Worm (Caenorhabditis elegans) whole organism, mixed stage, embryonic: ENCODE results near the gene col-84.

Source experiments
- M03D4.4 ChIP-seq: sonication (generic microtip); optimal IDR thresholded peaks from 2 replicates; lab custom pipeline; 2017; ENCODE audit warnings: mild to moderate bottlenecking, missing genetic modification characterization, missing compliant biosample characterization
- bed-3 ChIP-seq: fragments of 200-800 bp; sonication (Bioruptor generic); optimal IDR thresholded peaks from 3 replicates; lab custom pipeline; 2018; ENCODE audit warnings: mild to moderate bottlenecking, missing genetic modification characterization, moderate library complexity, missing compliant biosample characterization
- blmp-1 ChIP-seq: fragments of 150-350 bp; optimal IDR thresholded peaks from 2 replicates; lab custom pipeline; 2014; ENCODE audit warnings: missing biosample characterization, missing genetic modification characterization
- ceh-39 ChIP-seq: fragments of 150-350 bp; optimal IDR thresholded peaks from 2 replicates; lab custom pipeline; 2014; ENCODE audit warnings: missing biosample characterization, missing genetic modification characterization
- ceh-43 ChIP-seq: fragments of 200-800 bp; sonication (Bioruptor generic); optimal IDR thresholded peaks from 2 replicates; lab custom pipeline; 2018; ENCODE audit warnings: mild to moderate bottlenecking, missing genetic modification characterization, moderate library complexity, missing compliant biosample characterization
- ceh-83 ChIP-seq: fragments of 200-800 bp; sonication (Bioruptor generic); optimal IDR thresholded peaks from 2 replicates; lab custom pipeline; 2018; ENCODE audit warnings: mild to moderate bottlenecking, missing genetic modification characterization, missing compliant biosample characterization
- ces-1 ChIP-seq: fragments of 150-350 bp; optimal IDR thresholded peaks from 2 replicates; lab custom pipeline; 2014; ENCODE audit warnings: missing biosample characterization, missing genetic modification reagents, missing genetic modification characterization
- cnd-1 ChIP-seq: fragments of 200-800 bp; sonication (Bioruptor generic); optimal IDR thresholded peaks from 2 replicates; lab custom pipeline; 2018; ENCODE audit warnings: mild to moderate bottlenecking, missing genetic modification characterization, missing compliant biosample characterization
- drap-1 ChIP-seq: fragments of 200-800 bp; sonication (Bioruptor generic); optimal IDR thresholded peaks from 3 replicates; lab custom pipeline; 2018; ENCODE audit warnings: mild to moderate bottlenecking, missing genetic modification characterization, missing compliant biosample characterization
- elt-1 ChIP-seq: sonication (generic microtip); optimal IDR thresholded peaks from 2 replicates; lab custom pipeline; 2017; ENCODE audit warnings: missing genetic modification characterization, mild to moderate bottlenecking, missing compliant biosample characterization, antibody characterized with exemption, moderate library complexity, borderline replicate concordance; ENCODE audit not compliant: insufficient read depth
- elt-3 ChIP-seq: fragments of 150-350 bp; optimal IDR thresholded peaks from 2 replicates; lab custom pipeline; 2014; ENCODE audit warnings: missing biosample characterization, missing genetic modification characterization
- flh-1 ChIP-seq: fragments of 200-800 bp; sonication (Bioruptor generic); optimal IDR thresholded peaks from 2 replicates; lab custom pipeline; 2018; ENCODE audit warnings: mild to moderate bottlenecking, missing genetic modification characterization, moderate library complexity, missing compliant biosample characterization
- ham-2 ChIP-seq: fragments of 200-800 bp; sonication (Bioruptor generic); optimal IDR thresholded peaks from 2 replicates; lab custom pipeline; 2018; ENCODE audit warnings: mild to moderate bottlenecking, missing genetic modification characterization, missing compliant biosample characterization
- hlh-1 ChIP-seq: fragments of 150-350 bp; optimal IDR thresholded peaks from 2 replicates; lab custom pipeline; 2014; ENCODE audit warnings: missing biosample characterization, missing genetic modification reagents, missing genetic modification characterization
- lin-32 ChIP-seq: fragments of 200-800 bp; sonication (Bioruptor generic); optimal IDR thresholded peaks from 2 replicates; lab custom pipeline; 2018; ENCODE audit warnings: mild to moderate bottlenecking, missing genetic modification characterization, missing compliant biosample characterization
- lsy-2 ChIP-seq: fragments of 150-350 bp; optimal IDR thresholded peaks from 2 replicates; lab custom pipeline; 2014; ENCODE audit warnings: missing biosample characterization, missing genetic modification characterization
- mab-5 ChIP-seq: fragments of 150-350 bp; optimal IDR thresholded peaks from 2 replicates; lab custom pipeline; 2014; ENCODE audit warnings: missing biosample characterization, missing genetic modification characterization
- mep-1 ChIP-seq: fragments of 150-350 bp; optimal IDR thresholded peaks from 2 replicates; lab custom pipeline; 2017; ENCODE audit warnings: missing biosample characterization, missing genetic modification reagents, missing genetic modification characterization, inconsistent platforms
- nhr-12 ChIP-seq: fragments of 150-350 bp; optimal IDR thresholded peaks from 2 replicates; lab custom pipeline; 2014; ENCODE audit warnings: missing biosample characterization, missing genetic modification characterization
- nhr-2 ChIP-seq: fragments of 150-350 bp; optimal IDR thresholded peaks from 2 replicates; lab custom pipeline; 2014; ENCODE audit warnings: missing biosample characterization, missing genetic modification characterization
- nhr-237 ChIP-seq: fragments of 150-350 bp; optimal IDR thresholded peaks from 2 replicates; lab custom pipeline; 2014; ENCODE audit warnings: missing biosample characterization, missing genetic modification characterization
- nhr-76 ChIP-seq: sonication (generic microtip); optimal IDR thresholded peaks from 2 replicates; lab custom pipeline; 2017; ENCODE audit warnings: missing biosample characterization, missing genetic modification characterization
- pha-4 ChIP-seq: fragments of 150-350 bp; optimal IDR thresholded peaks from 2 replicates; lab custom pipeline; 2018; ENCODE audit warnings: missing biosample characterization, missing genetic modification reagents, missing genetic modification characterization
- sem-2 ChIP-seq: fragments of 200-800 bp; sonication (Bioruptor generic); optimal IDR thresholded peaks from 2 replicates; lab custom pipeline; 2018; ENCODE audit warnings: mild to moderate bottlenecking, missing genetic modification characterization, missing compliant biosample characterization
- snpc-4 ChIP-seq: fragments of 150-350 bp; optimal IDR thresholded peaks from 2 replicates; lab custom pipeline; 2014; ENCODE audit warnings: missing biosample characterization, missing genetic modification characterization
- sptf-1 ChIP-seq: sonication (generic microtip); optimal IDR thresholded peaks from 2 replicates; lab custom pipeline; 2017; ENCODE audit warnings: mild to moderate bottlenecking, missing genetic modification characterization, moderate library complexity, missing compliant biosample characterization
- tbx-8 ChIP-seq: fragments of 200-800 bp; sonication (Bioruptor generic); optimal IDR thresholded peaks from 2 replicates; lab custom pipeline; 2018; ENCODE audit warnings: mild to moderate bottlenecking, missing genetic modification characterization, moderate library complexity, missing compliant biosample characterization
- unc-120 ChIP-seq: sonication (generic microtip); optimal IDR thresholded peaks from 2 replicates; lab custom pipeline; 2017; ENCODE audit warnings: missing genetic modification characterization, missing compliant biosample characterization; ENCODE audit not compliant: poor library complexity, severe bottlenecking
- unc-39 ChIP-seq: fragments of 150-350 bp; optimal IDR thresholded peaks from 2 replicates; lab custom pipeline; 2014; ENCODE audit warnings: missing biosample characterization, missing genetic modification characterization
- unc-62 ChIP-seq: fragments of 150-350 bp; optimal IDR thresholded peaks from 2 replicates; lab custom pipeline; 2014; ENCODE audit warnings: missing biosample characterization, missing genetic modification reagents, missing genetic modification characterization
- zip-8 ChIP-seq: fragments of 150-350 bp; optimal IDR thresholded peaks from 2 replicates; lab custom pipeline; 2014; ENCODE audit warnings: missing biosample characterization, missing genetic modification characterization
- ztf-11 ChIP-seq: fragments of 150-350 bp; optimal IDR thresholded peaks from 2 replicates; lab custom pipeline; 2014; ENCODE audit warnings: missing biosample characterization, missing genetic modification characterization

The col-84 gene

ce11 chrII:11845954-11846353, 22.4 kb upstream of the col-84 start:
- no peak for TF ChIP-seq unc-39
- no peak for TF ChIP-seq ceh-43 (GFP tag; lab: Kevin White, UChicago)
- TF ChIP-seq tbx-8 = no peak

- TF ChIP-seq ztf-11 (tag; lab: Kevin White, UChicago) (no peak), M03D4.4 (tag; lab: Kevin White, UChicago) (no peak)
Observed at ce11 chrII:11849572-11849971, 18.8 kb upstream of the col-84 start.

DNA sequence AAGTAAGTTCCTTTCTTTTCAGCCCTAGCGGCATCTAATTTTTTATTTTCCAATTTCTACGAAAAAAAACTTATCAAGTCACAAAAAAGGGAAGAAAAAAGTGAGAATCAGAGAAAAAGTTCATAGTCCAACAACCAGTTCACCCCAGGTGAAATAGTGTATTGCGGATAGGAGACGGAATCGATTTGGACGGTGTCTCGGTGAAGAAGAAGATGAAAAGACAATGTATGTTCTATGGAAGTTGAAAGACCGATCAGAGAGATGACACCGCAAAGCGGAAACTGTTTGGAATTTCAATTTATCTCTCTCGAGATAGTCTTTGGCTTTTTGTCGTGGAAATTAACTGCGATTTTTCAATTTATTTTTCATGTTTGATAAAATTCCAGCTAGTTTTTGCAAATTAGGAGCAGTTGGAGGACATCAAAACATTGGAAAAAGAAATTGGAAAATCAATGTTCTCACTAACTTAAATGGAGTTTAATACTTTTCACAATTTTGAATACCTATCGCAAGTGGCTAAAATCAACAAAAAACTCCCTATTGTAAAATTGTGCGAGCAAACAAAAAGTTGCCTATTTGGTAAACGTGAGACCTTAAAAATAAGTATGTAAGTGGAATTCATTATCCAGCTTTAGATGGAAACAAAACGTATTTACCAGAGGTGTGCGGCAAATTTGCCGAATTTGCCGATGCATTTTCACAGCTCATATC, 16.0 kb upstream of the col-84 start:
- TF ChIP-seq nhr-12 (tag; lab: Kevin White, UChicago) (no peak), sem-2 (GFP tag; lab: Kevin White, UChicago) (no peak), elt-1 (tag; lab: Kevin White, UChicago) (no peak), elt-3 (tag; lab: Kevin White, UChicago) (no peak), ztf-11 (tag; lab: Kevin White, UChicago) (no peak), M03D4.4 (tag; lab: Kevin White, UChicago) (no peak), drap-1 (GFP tag; lab: Kevin White, UChicago) (no peak), ces-1 (GFP tag; lab: Kevin White, UChicago) (no peak), flh-1 (GFP tag; lab: Kevin White, UChicago) (no peak), cnd-1 (no peak), snpc-4 (tag; lab: Kevin White, UChicago) (no peak), nhr-2 (tag; lab: Kevin White, UChicago) (no peak), ceh-43 (GFP tag; lab: Kevin White, UChicago) (no peak), nhr-76 (tag; lab: Kevin White, UChicago) (no peak), tbx-8 (no peak), sptf-1 (no peak), bed-3 (GFP tag; lab: Kevin White, UChicago) (no peak), mab-5 (no peak), mep-1 (tag; lab: Kevin White, UChicago) (no peak), ham-2 (GFP tag; lab: Kevin White, UChicago) (no peak)

DNA sequence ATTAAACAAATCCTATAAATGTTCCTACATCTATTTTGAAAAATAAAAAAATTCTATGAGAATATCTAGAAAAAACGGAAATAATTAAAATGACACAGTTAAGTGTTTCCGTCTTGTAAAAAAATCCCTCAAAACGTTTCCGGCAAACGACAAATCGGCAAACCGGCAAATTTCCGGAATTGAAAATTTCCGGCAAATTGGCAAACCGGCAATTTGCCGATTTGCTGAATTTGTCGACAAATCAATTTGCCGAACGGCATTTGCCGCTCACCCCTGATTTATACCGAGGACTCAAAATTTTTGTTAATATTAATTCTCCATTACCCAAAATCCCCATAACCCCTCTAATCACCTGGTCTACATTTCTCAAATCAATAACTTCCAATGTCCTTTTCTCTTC, 15.2 kb upstream of the col-84 start:
- TF ChIP-seq unc-39 (no peak), nhr-2 (tag; lab: Kevin White, UChicago) (no peak), unc-120 (no peak)
- TF ChIP-seq, all 35 proteins: peak for 0

ce11 chrII:11854749-11855148, 13.6 kb upstream of the col-84 start:
- no peak for TF ChIP-seq blmp-1 (tag; lab: Kevin White, UChicago)
- no peak for TF ChIP-seq hlh-1 (tag; lab: Kevin White, UChicago)
- no peak for TF ChIP-seq ceh-39
- no peak for TF ChIP-seq lsy-2 (tag; lab: Kevin White, UChicago)
- TF ChIP-seq bed-3 (GFP tag; lab: Kevin White, UChicago) = no peak
- TF ChIP-seq sptf-1 = no peak
- no peak for TF ChIP-seq snpc-4 (tag; lab: Kevin White, UChicago)
- no peak for TF ChIP-seq zip-8 (tag; lab: Kevin White, UChicago)
- no peak for TF ChIP-seq ceh-83
- no peak for TF ChIP-seq lin-32
- TF ChIP-seq elt-3 (tag; lab: Kevin White, UChicago) = no peak
- no peak for TF ChIP-seq flh-1 (GFP tag; lab: Kevin White, UChicago)
- no peak for TF ChIP-seq unc-120

DNA sequence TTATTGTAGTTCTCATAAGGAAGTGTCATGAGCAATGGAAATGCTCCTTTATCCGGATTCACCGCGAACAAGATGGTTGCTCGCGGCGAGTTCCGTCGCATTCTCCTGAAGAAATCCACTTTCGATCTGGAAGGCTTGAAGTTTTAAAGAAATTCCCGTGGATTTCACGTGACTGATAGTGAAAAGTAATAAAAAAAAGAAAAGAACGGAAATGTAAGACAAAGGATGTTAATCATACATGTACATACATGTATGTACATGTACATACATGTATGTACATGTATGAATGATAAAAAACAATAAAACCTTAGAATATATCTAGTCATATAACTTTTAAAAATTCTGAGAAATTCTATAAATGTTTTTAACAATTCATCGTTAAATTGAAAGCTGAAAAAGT, 12.0 kb upstream of the col-84 start, which contains the start of gene clh-1:
TSS of gene clh-1 (minus strand) at position 101 of the 400 bp plus-strand sequence.
- no peak for TF ChIP-seq pha-4 (tag; lab: Kevin White, UChicago)
- no peak for TF ChIP-seq mep-1 (tag; lab: Kevin White, UChicago)
- TF ChIP-seq nhr-237 (tag; lab: Kevin White, UChicago) = no peak
- no peak for TF ChIP-seq blmp-1 (tag; lab: Kevin White, UChicago)
- no peak for TF ChIP-seq unc-62
- TF ChIP-seq ces-1 (GFP tag; lab: Kevin White, UChicago) = no peak
- TF ChIP-seq lin-32 = no peak
- no peak for TF ChIP-seq sem-2 (GFP tag; lab: Kevin White, UChicago)
- TF ChIP-seq nhr-2 (tag; lab: Kevin White, UChicago) = no peak
- TF ChIP-seq flh-1 (GFP tag; lab: Kevin White, UChicago) = no peak
- TF ChIP-seq, all 35 proteins: peak for 0
